Fruit fly (Drosophila melanogaster) whole organism, wandering third instar larva: ENCODE data around the gene Est-Q.

ENCODE experiments used
- Abd-B ChIP-seq: fragments of >200 bp; optimal IDR thresholded peaks from 2 replicates; lab custom pipeline; 2017; ENCODE audit warnings: missing biosample characterization, missing genetic modification characterization
- CG32264 ChIP-seq: fragments of 200-800 bp; sonication (Bioruptor generic); optimal IDR thresholded peaks from 2 replicates; lab custom pipeline; 2016; ENCODE audit warnings: missing biosample characterization, missing genetic modification characterization
- CG9705 ChIP-seq: fragments of 200-800 bp; sonication (Bioruptor generic); optimal IDR thresholded peaks from 2 replicates; lab custom pipeline; 2018; ENCODE audit warnings: missing biosample characterization, mild to moderate bottlenecking, missing genetic modification characterization
- Dfd ChIP-seq: fragments of >200 bp; optimal IDR thresholded peaks from 2 replicates; lab custom pipeline; 2017; ENCODE audit warnings: missing biosample characterization, missing genetic modification characterization
- Dif ChIP-seq: fragments of 200-275, 200-300 bp; sonication (Bioruptor generic); optimal IDR thresholded peaks from 2 replicates; lab custom pipeline; 2018; ENCODE audit warnings: missing biosample characterization, missing genetic modification characterization; ENCODE audit not compliant: partially characterized antibody
- GATAd ChIP-seq: sonication (Bioruptor generic); optimal IDR thresholded peaks from 2 replicates; lab custom pipeline; 2016; ENCODE audit warnings: missing biosample characterization, missing genetic modification characterization
- HLH106 ChIP-seq: fragments of 200-800 bp; optimal IDR thresholded peaks from 3 replicates; lab custom pipeline; 2019; ENCODE audit warnings: missing biosample characterization, mild to moderate bottlenecking, missing genetic modification characterization, moderate library complexity
- Hnf4 ChIP-seq: fragments of 200-800 bp; sonication (Bioruptor generic); optimal IDR thresholded peaks from 2 replicates; lab custom pipeline; 2016; ENCODE audit warnings: missing biosample characterization, mild to moderate bottlenecking, missing genetic modification characterization
- Hr78 ChIP-seq: fragments of >200 bp; optimal IDR thresholded peaks from 2 replicates; lab custom pipeline; 2017; ENCODE audit warnings: missing biosample characterization, missing genetic modification characterization
- Hr83 ChIP-seq: fragments of 200-300 bp; sonication (Bioruptor generic); optimal IDR thresholded peaks from 2 replicates; lab custom pipeline; 2016; ENCODE audit warnings: missing biosample characterization, mild to moderate bottlenecking, missing genetic modification characterization, moderate library complexity; ENCODE audit not compliant: poor library complexity, severe bottlenecking
- Jra ChIP-seq: sonication (Bioruptor generic); optimal IDR thresholded peaks from 2 replicates; lab custom pipeline; 2016; ENCODE audit warnings: missing biosample characterization, missing genetic modification characterization
- Mio ChIP-seq: sonication (Bioruptor generic); optimal IDR thresholded peaks from 2 replicates; lab custom pipeline; 2016; ENCODE audit warnings: missing biosample characterization, missing genetic modification characterization
- Myc ChIP-seq: fragments of >200 bp; optimal IDR thresholded peaks from 2 replicates; lab custom pipeline; 2017
- N ChIP-seq: fragments of >200 bp; optimal IDR thresholded peaks from 2 replicates; lab custom pipeline; 2018; ENCODE audit warnings: missing biosample characterization, missing external identifiers, missing genetic modification characterization
- OdsH ChIP-seq: fragments of 200-800 bp; sonication (Bioruptor generic); optimal IDR thresholded peaks from 2 replicates; lab custom pipeline; 2016; ENCODE audit warnings: missing biosample characterization, mild to moderate bottlenecking, missing genetic modification characterization
- Rel ChIP-seq, 2 experiments: fragments of 200-800 bp; sonication (Bioruptor generic) in 1 of 2; optimal IDR thresholded peaks; 2 replicates in 1 of 2; 3 replicates in 1 of 2; lab custom pipeline; 2016 to 2019; ENCODE audit warnings: mild to moderate bottlenecking in 2 of 2, missing biosample characterization in 2 of 2, missing genetic modification characterization in 2 of 2, moderate library complexity in 1 of 2
- Vsx2 ChIP-seq: fragments of 200-300, 225-300 bp; sonication (Bioruptor generic); optimal IDR thresholded peaks from 2 replicates; lab custom pipeline; 2018; ENCODE audit warnings: missing biosample characterization, missing genetic modification characterization; ENCODE audit not compliant: partially characterized antibody
- br ChIP-seq: fragments of 200-800 bp; sonication (Bioruptor generic); optimal IDR thresholded peaks from 2 replicates; lab custom pipeline; 2016; ENCODE audit warnings: missing biosample characterization, missing genetic modification characterization
- brk ChIP-seq: fragments of 200-800 bp; sonication (Bioruptor generic); optimal IDR thresholded peaks from 2 replicates; lab custom pipeline; 2016; ENCODE audit warnings: missing biosample characterization, mild to moderate bottlenecking, missing genetic modification characterization
- dmrt93B ChIP-seq: fragments of 200-800 bp; sonication (Bioruptor generic); optimal IDR thresholded peaks from 2 replicates; lab custom pipeline; 2018; ENCODE audit warnings: missing biosample characterization, mild to moderate bottlenecking, missing genetic modification characterization
- dsf ChIP-seq: sonication (Bioruptor generic); optimal IDR thresholded peaks from 2 replicates; lab custom pipeline; 2016; ENCODE audit warnings: missing biosample characterization, missing genetic modification characterization, borderline replicate concordance
- ey ChIP-seq: fragments of 200-800 bp; sonication (Bioruptor generic); optimal IDR thresholded peaks from 2 replicates; lab custom pipeline; 2016; ENCODE audit warnings: missing biosample characterization, missing genetic modification characterization
- fru ChIP-seq: fragments of 200-800 bp; sonication (Bioruptor generic); optimal IDR thresholded peaks from 3 replicates; lab custom pipeline; 2016; ENCODE audit warnings: missing biosample characterization, mild to moderate bottlenecking, missing genetic modification characterization
- h ChIP-seq: fragments of 200-800 bp; sonication (Bioruptor generic); optimal IDR thresholded peaks from 3 replicates; lab custom pipeline; 2016; ENCODE audit warnings: missing biosample characterization, mild to moderate bottlenecking, missing genetic modification characterization
- lola ChIP-seq: fragments of >200 bp; optimal IDR thresholded peaks from 2 replicates; lab custom pipeline; 2017; ENCODE audit warnings: missing biosample characterization, missing genetic modification characterization
- pan ChIP-seq: fragments of >200 bp; optimal IDR thresholded peaks from 2 replicates; lab custom pipeline; 2017
- psq ChIP-seq: fragments of 200-800 bp; sonication (Bioruptor generic); optimal IDR thresholded peaks from 3 replicates; lab custom pipeline; 2017; ENCODE audit warnings: missing biosample characterization, mild to moderate bottlenecking, missing genetic modification characterization, moderate library complexity
- rgr ChIP-seq: fragments of 200-800 bp; sonication (Bioruptor generic); optimal IDR thresholded peaks from 3 replicates; lab custom pipeline; 2016; ENCODE audit warnings: missing biosample characterization, mild to moderate bottlenecking, missing genetic modification characterization
- sv ChIP-seq: fragments of 200-800 bp; sonication (Bioruptor generic); optimal IDR thresholded peaks from 3 replicates; lab custom pipeline; 2016; ENCODE audit warnings: missing biosample characterization, missing genetic modification characterization
- tai ChIP-seq: sonication (Bioruptor generic); optimal IDR thresholded peaks from 2 replicates; lab custom pipeline; 2016; ENCODE audit warnings: missing biosample characterization, missing genetic modification characterization
- usp ChIP-seq: fragments of >200 bp; optimal IDR thresholded peaks from 2 replicates; lab custom pipeline; 2017; ENCODE audit warnings: missing biosample characterization, missing genetic modification characterization
- woc ChIP-seq: sonication (Bioruptor generic); optimal IDR thresholded peaks from 2 replicates; lab custom pipeline; 2016; ENCODE audit warnings: missing biosample characterization, mild to moderate bottlenecking, missing genetic modification characterization

Gene Est-Q

dm6 chr3L:21534360-21534759 is 33.1 kb downstream of the Est-Q start, which contains the start of gene ppk5:
Gene ppk5 (plus strand): TSS chr3L:21534660.
- TF ChIP-seq dmrt93B (GFP tag; lab: Kevin White, UChicago) (no peak), ey (GFP tag; lab: Kevin White, UChicago) (no peak), tai (GFP tag; lab: Kevin White, UChicago) (no peak), Rel (GFP tag; optimal IDR thresholded peaks at IDR 0.05; lab: Kevin White, UChicago) (no peak), Rel (tag; optimal IDR thresholded peaks at IDR 0.05; lab: Kevin White, UChicago) (no peak), OdsH (GFP tag; lab: Kevin White, UChicago) (no peak), Vsx2 (GFP tag; lab: Kevin White, UChicago) (no peak), lola (GFP tag; lab: Kevin White, UChicago) (no peak), GATAd (GFP tag; lab: Kevin White, UChicago) (no peak), Hr78 (GFP tag; lab: Kevin White, UChicago) (no peak), Dfd (GFP tag; lab: Kevin White, UChicago) (no peak), Hnf4 (no peak), br (GFP tag; lab: Kevin White, UChicago) (no peak), h (GFP tag; lab: Kevin White, UChicago) (no peak), HLH106 (no peak), pan (lab: Kevin White, UChicago) (no peak), Jra (no peak), psq (no peak), usp (no peak)

- TF ChIP-seq Abd-B (GFP tag; lab: Kevin White, UChicago) (no peak), Hr83 (GFP tag; lab: Kevin White, UChicago) (peak; percentile 61), Myc (lab: Kevin White, UChicago) (no peak), fru (GFP tag; lab: Kevin White, UChicago) (no peak), Jra (peak; percentile 31), ey (GFP tag; lab: Kevin White, UChicago) (peak; percentile 2), Hnf4 (peak; percentile 57), tai (GFP tag; lab: Kevin White, UChicago) (peak; percentile 75), Rel (GFP tag; optimal IDR thresholded peaks at IDR 0.05; lab: Kevin White, UChicago) (no peak), Rel (tag; optimal IDR thresholded peaks at IDR 0.05; lab: Kevin White, UChicago) (peak; percentile 73), dmrt93B (GFP tag; lab: Kevin White, UChicago) (no peak), Dif (GFP tag; lab: Kevin White, UChicago) (no peak), CG9705 (GFP tag; lab: Kevin White, UChicago) (no peak)
These were observed 35.6 kb downstream of the Est-Q start, which contains the start of gene Rpn10 for dm6 chr3L:21536857-21537256. Gene Rpn10 (plus strand): TSS chr3L:21537000.

dm6 chr3L:21538893-21539244 is 37.6 kb downstream of the Est-Q start:
- TF ChIP-seq usp (no peak), psq (no peak), fru (GFP tag; lab: Kevin White, UChicago) (no peak), CG32264 (GFP tag; lab: Kevin White, UChicago) (no peak)

dm6 chr3L:21539245-21540196 is 38.3 kb downstream of the Est-Q start, which contains the start of the genes COX8 and VhaM9.7-b:
Gene COX8 (minus strand): TSS chr3L:21539447.
Gene VhaM9.7-b (plus strand): TSS chr3L:21539862.
- peak; percentile 71 for TF ChIP-seq brk (GFP tag; lab: Kevin White, UChicago)
- no peak for TF ChIP-seq rgr (GFP tag; lab: Kevin White, UChicago)
- peak; percentile 56 for TF ChIP-seq Hnf4
- no peak for TF ChIP-seq Mio
- TF ChIP-seq CG9705 (GFP tag; lab: Kevin White, UChicago) = peak; percentile 63
- peak; percentile 69 for TF ChIP-seq dsf (GFP tag; lab: Kevin White, UChicago)
- no peak for TF ChIP-seq Rel (GFP tag; optimal IDR thresholded peaks at IDR 0.05; lab: Kevin White, UChicago)
- peak; percentile 86 for TF ChIP-seq Rel (tag; optimal IDR thresholded peaks at IDR 0.05; lab: Kevin White, UChicago)
- TF ChIP-seq Vsx2 (GFP tag; lab: Kevin White, UChicago) = no peak
- no peak for TF ChIP-seq br (GFP tag; lab: Kevin White, UChicago)
- TF ChIP-seq ey (GFP tag; lab: Kevin White, UChicago) = peak; percentile 48
- no peak for TF ChIP-seq Dif (GFP tag; lab: Kevin White, UChicago)
- TF ChIP-seq Abd-B (GFP tag; lab: Kevin White, UChicago) = no peak
- TF ChIP-seq psq = peak; percentile 17
- TF ChIP-seq N (GFP tag; lab: Kevin White, UChicago) = no peak
- peak; percentile 86 for TF ChIP-seq woc (GFP tag; lab: Kevin White, UChicago)
- TF ChIP-seq sv (GFP tag; lab: Kevin White, UChicago) = peak; percentile 36
- TF ChIP-seq Myc (lab: Kevin White, UChicago) = peak; percentile 11
- TF ChIP-seq tai (GFP tag; lab: Kevin White, UChicago) = no peak
- TF ChIP-seq Hr83 (GFP tag; lab: Kevin White, UChicago) = peak; percentile 83
